Worm (Caenorhabditis elegans) whole organism, L2 larva: Measurements from ENCODE around the gene F40F9.10.

Source experiments
- ZK546.5 ChIP-seq: sonication (generic microtip); optimal IDR thresholded peaks from 2 replicates; lab custom pipeline; 2017; ENCODE audit warnings: missing biosample characterization, missing genetic modification characterization
- ama-1 ChIP-seq: fragments of 150-350 bp; optimal IDR thresholded peaks from 2 replicates; lab custom pipeline; 2018; ENCODE audit warnings: inconsistent platforms
- ceh-16 ChIP-seq: fragments of 150-350 bp; optimal IDR thresholded peaks from 2 replicates; lab custom pipeline; 2014; ENCODE audit warnings: missing biosample characterization, missing genetic modification characterization
- ceh-82 ChIP-seq: fragments of 150-350 bp; optimal IDR thresholded peaks from 2 replicates; lab custom pipeline; 2014; ENCODE audit warnings: missing biosample characterization, missing genetic modification characterization
- fos-1 ChIP-seq: fragments of 150-350 bp; optimal IDR thresholded peaks from 2 replicates; lab custom pipeline; 2014; ENCODE audit warnings: missing biosample characterization, missing genetic modification characterization
- gmeb-1 ChIP-seq: fragments of 150-350 bp; optimal IDR thresholded peaks from 2 replicates; lab custom pipeline; 2014; ENCODE audit warnings: missing biosample characterization, missing genetic modification characterization
- lin-13 ChIP-seq: fragments of 150-350 bp; optimal IDR thresholded peaks from 2 replicates; lab custom pipeline; 2014; ENCODE audit warnings: missing biosample characterization, missing genetic modification reagents, missing genetic modification characterization
- lsy-2 ChIP-seq, 2 experiments: fragments of 150-350 bp in 1 of 2; sonication (generic microtip) in 1 of 2; optimal IDR thresholded peaks; 2 replicates each; lab custom pipeline; 2014 to 2017; ENCODE audit warnings: missing biosample characterization in 2 of 2, missing genetic modification characterization in 2 of 2
- nhr-11 ChIP-seq: fragments of 150-350 bp; optimal IDR thresholded peaks from 2 replicates; lab custom pipeline; 2014; ENCODE audit warnings: missing biosample characterization, missing genetic modification characterization
- nhr-77 ChIP-seq: fragments of 150-350 bp; optimal IDR thresholded peaks from 2 replicates; lab custom pipeline; 2014; ENCODE audit warnings: missing biosample characterization, missing genetic modification characterization
- snpc-4 ChIP-seq: fragments of 150-350 bp; optimal IDR thresholded peaks from 2 replicates; lab custom pipeline; 2014; ENCODE audit warnings: missing biosample characterization, missing genetic modification characterization
- unc-39 ChIP-seq: fragments of 150-350 bp; optimal IDR thresholded peaks from 2 replicates; lab custom pipeline; 2014; ENCODE audit warnings: missing biosample characterization, missing genetic modification characterization

- no peak for TF ChIP-seq ceh-82 (tag; lab: Kevin White, UChicago)
- TF ChIP-seq ama-1 (lab: Kevin White, UChicago) = no peak
- no peak for TF ChIP-seq fos-1 (tag; lab: Kevin White, UChicago)
- TF ChIP-seq nhr-77 (tag; lab: Kevin White, UChicago) = no peak
- TF ChIP-seq unc-39 (tag; lab: Kevin White, UChicago) = no peak
- no peak for TF ChIP-seq gmeb-1 (tag; lab: Kevin White, UChicago)
- TF ChIP-seq snpc-4 (tag; lab: Kevin White, UChicago) = no peak
- TF ChIP-seq lin-13 (GFP tag; lab: Kevin White, UChicago) = no peak
- no peak for TF ChIP-seq nhr-11 (tag; lab: Kevin White, UChicago)
- no peak for TF ChIP-seq lsy-2 (tag; optimal IDR thresholded peaks at IDR 0.05; lab: Kevin White, UChicago)
- TF ChIP-seq ZK546.5 (tag; lab: Kevin White, UChicago) = no peak
- no peak for TF ChIP-seq ceh-16
Observed at ce11 chrV:9754459-9754858, 41.0 kb upstream of the F40F9.10 start, which contains the start of gene F58E6.5.
